Worm (Caenorhabditis elegans): ENCODE results near the gene fbxa-141.

ce11 chrX:14534117-14534516 is 21.4 kb upstream of the fbxa-141 start, which contains the start of gene T24C2.5:
- TF ChIP-seq fkh-10 (GFP tag; optimal IDR thresholded peaks at IDR 0.05): no peak
- no peak for TF ChIP-seq daf-12 (tag; optimal IDR thresholded peaks at IDR 0.05)
- no peak for TF ChIP-seq gei-8 (GFP tag; optimal IDR thresholded peaks at IDR 0.05)
- TF ChIP-seq jun-1 (tag; optimal IDR thresholded peaks at IDR 0.05): no peak
- no peak for TF ChIP-seq lin-1 (GFP tag; IDR thresholded peaks at IDR 0.05)
- TF ChIP-seq ztf-11 (tag; optimal IDR thresholded peaks at IDR 0.05): no peak

All from whole organism, L4 larva.